Worm (Caenorhabditis elegans) whole organism, L1 larva: ENCODE measurements around the gene spe-45.

ENCODE experiments used
- C04F5.9 ChIP-seq: sonication (generic microtip); optimal IDR thresholded peaks from 2 replicates; lab custom pipeline; 2016; ENCODE audit warnings: missing genetic modification characterization, missing compliant biosample characterization
- F16B12.6 ChIP-seq: fragments of 150-350 bp; optimal IDR thresholded peaks from 2 replicates; lab custom pipeline; 2014; ENCODE audit warnings: missing biosample characterization, missing genetic modification characterization
- Y116A8C.19 ChIP-seq: sonication (generic microtip); optimal IDR thresholded peaks from 2 replicates; lab custom pipeline; 2016; ENCODE audit warnings: missing compliant biosample characterization, missing genetic modification characterization, borderline replicate concordance
- aly-2 ChIP-seq: fragments of 150-350 bp; optimal IDR thresholded peaks from 2 replicates; lab custom pipeline; 2014; ENCODE audit warnings: missing biosample characterization, missing genetic modification characterization
- ama-1 ChIP-seq: fragments of 150-350 bp; optimal IDR thresholded peaks from 2 replicates; lab custom pipeline; 2014
- ceh-63 ChIP-seq: fragments of 200-800 bp; sonication (Bioruptor generic); optimal IDR thresholded peaks from 2 replicates; lab custom pipeline; 2018; ENCODE audit warnings: mild to moderate bottlenecking, missing genetic modification characterization, missing compliant biosample characterization
- ceh-8 ChIP-seq: fragments of 200-800 bp; sonication (Bioruptor generic); optimal IDR thresholded peaks from 2 replicates; lab custom pipeline; 2018; ENCODE audit warnings: mild to moderate bottlenecking, missing genetic modification characterization, moderate library complexity, missing compliant biosample characterization
- ceh-82 ChIP-seq, 3 experiments: fragments of 150-350 bp in 1 of 3; sonication (generic microtip) in 2 of 3; optimal IDR thresholded peaks; 2 replicates each; lab custom pipeline; 2014 to 2017; ENCODE audit warnings: missing biosample characterization in 3 of 3, missing genetic modification characterization in 3 of 3
- ceh-90 ChIP-seq: sonication (generic microtip); optimal IDR thresholded peaks from 2 replicates; lab custom pipeline; 2016; ENCODE audit warnings: missing genetic modification characterization, missing compliant biosample characterization
- efl-1 ChIP-seq, 4 experiments: fragments of 150-350 bp; optimal IDR thresholded peaks in 3 of 4; peaks in 1 of 4; 1 replicate in 1 of 4; 2 replicates in 3 of 4; lab custom pipeline; 2014; ENCODE audit warnings: missing biosample characterization in 2 of 4, missing genetic modification characterization in 2 of 4, missing genetic modification reagents in 2 of 4
- efl-3 ChIP-seq: fragments of 200-800 bp; sonication (Bioruptor generic); optimal IDR thresholded peaks from 2 replicates; lab custom pipeline; 2018; ENCODE audit warnings: mild to moderate bottlenecking, missing genetic modification characterization, missing compliant biosample characterization
- egl-13 ChIP-seq: sonication (generic microtip); optimal IDR thresholded peaks from 2 replicates; lab custom pipeline; 2016; ENCODE audit warnings: missing genotype, missing genetic modification reagents, missing genetic modification characterization, missing compliant biosample characterization
- egl-27 ChIP-seq, 2 experiments: fragments of 150-350 bp in 1 of 2; sonication (generic microtip); optimal IDR thresholded peaks; 3 replicates each; lab custom pipeline; 2017 to 2018; ENCODE audit warnings: missing biosample characterization in 2 of 2, missing genetic modification characterization in 2 of 2, missing genetic modification reagents in 2 of 2
- elt-2 ChIP-seq: sonication (generic microtip); optimal IDR thresholded peaks from 2 replicates; lab custom pipeline; 2016; ENCODE audit warnings: missing genetic modification characterization, mild to moderate bottlenecking, inconsistent platforms, missing compliant biosample characterization, missing genetic modification reagents
- elt-3 ChIP-seq, 6 experiments: fragments of 150-350 bp in 1 of 6; sonication (generic microtip); optimal IDR thresholded peaks; 2 replicates each; lab custom pipeline; 2017 to 2018; ENCODE audit warnings: missing biosample characterization in 6 of 6, missing genetic modification characterization in 6 of 6, inconsistent platforms in 1 of 6
- fkh-10 ChIP-seq: sonication (generic microtip); optimal IDR thresholded peaks from 2 replicates; lab custom pipeline; 2017; ENCODE audit warnings: missing biosample characterization, missing genetic modification reagents, missing genetic modification characterization
- fkh-8 ChIP-seq: sonication (generic microtip); optimal IDR thresholded peaks from 2 replicates; lab custom pipeline; 2016; ENCODE audit warnings: mild to moderate bottlenecking, missing genetic modification characterization, missing compliant biosample characterization
- fos-1 ChIP-seq: fragments of 150-350 bp; optimal IDR thresholded peaks from 2 replicates; lab custom pipeline; 2014; ENCODE audit warnings: missing biosample characterization, missing genetic modification characterization
- hlh-17 ChIP-seq: fragments of 200-800 bp; sonication (Bioruptor generic); optimal IDR thresholded peaks from 2 replicates; lab custom pipeline; 2018; ENCODE audit warnings: missing genetic modification characterization, mild to moderate bottlenecking, missing compliant biosample characterization, moderate library complexity, borderline replicate concordance
- hlh-4 ChIP-seq: sonication (generic microtip); optimal IDR thresholded peaks from 2 replicates; lab custom pipeline; 2016; ENCODE audit warnings: mild to moderate bottlenecking, missing genetic modification characterization, missing compliant biosample characterization
- irx-1 ChIP-seq: sonication (generic microtip); optimal IDR thresholded peaks from 2 replicates; lab custom pipeline; 2016; ENCODE audit warnings: missing genetic modification characterization, missing compliant biosample characterization
- isw-1 ChIP-seq: fragments of 200-800 bp; sonication (Bioruptor generic); IDR thresholded peaks from 2 replicates; pipeline ENCODE4 v1.3.6; 2022; ENCODE audit warnings: missing genetic modification characterization, missing compliant biosample characterization
- jun-1 ChIP-seq: fragments of 150-350 bp; optimal IDR thresholded peaks from 2 replicates; lab custom pipeline; 2014; ENCODE audit warnings: missing biosample characterization, missing genetic modification reagents, missing genetic modification characterization
- lin-14 ChIP-seq: fragments of 200-800 bp; sonication (Bioruptor generic); optimal IDR thresholded peaks from 2 replicates; lab custom pipeline; 2018; ENCODE audit warnings: mild to moderate bottlenecking, missing genetic modification characterization, moderate library complexity, missing compliant biosample characterization
- lin-15B ChIP-seq: fragments of 150-350 bp; sonication (generic microtip); optimal IDR thresholded peaks from 3 replicates; lab custom pipeline; 2014; ENCODE audit warnings: missing biosample characterization, missing genetic modification characterization
- lin-39 ChIP-seq: fragments of 150-350 bp; optimal IDR thresholded peaks from 2 replicates; lab custom pipeline; 2014; ENCODE audit warnings: missing biosample characterization, missing genetic modification reagents, missing genetic modification characterization
- lir-3 ChIP-seq: sonication (generic microtip); optimal IDR thresholded peaks from 2 replicates; lab custom pipeline; 2016; ENCODE audit warnings: mild to moderate bottlenecking, missing genetic modification characterization, moderate library complexity, missing compliant biosample characterization; ENCODE audit not compliant: poor library complexity
- lsy-2 ChIP-seq, 2 experiments: fragments of 150-350 bp; optimal IDR thresholded peaks; 2 replicates each; lab custom pipeline; 2014; ENCODE audit warnings: missing biosample characterization in 2 of 2, missing genetic modification characterization in 2 of 2
- nhr-11 ChIP-seq: fragments of 150-350 bp; optimal IDR thresholded peaks from 2 replicates; lab custom pipeline; 2014; ENCODE audit warnings: missing biosample characterization, missing genetic modification characterization
- nhr-20 ChIP-seq: sonication (generic microtip); optimal IDR thresholded peaks from 2 replicates; lab custom pipeline; 2016; ENCODE audit warnings: mild to moderate bottlenecking, missing genetic modification characterization, missing compliant biosample characterization
- nhr-28 ChIP-seq: fragments of 150-350 bp; optimal IDR thresholded peaks from 2 replicates; lab custom pipeline; 2014; ENCODE audit warnings: missing biosample characterization, missing genetic modification characterization
- nhr-47 ChIP-seq: sonication (generic microtip); optimal IDR thresholded peaks from 2 replicates; lab custom pipeline; 2016; ENCODE audit warnings: mild to moderate bottlenecking, missing genetic modification characterization, moderate library complexity, missing compliant biosample characterization
- nhr-90 ChIP-seq: sonication (generic microtip); optimal IDR thresholded peaks from 2 replicates; lab custom pipeline; 2016; ENCODE audit warnings: mild to moderate bottlenecking, missing genetic modification characterization, missing compliant biosample characterization; ENCODE audit not compliant: poor library complexity
- pag-3 ChIP-seq: sonication (generic microtip); optimal IDR thresholded peaks from 2 replicates; lab custom pipeline; 2017; ENCODE audit warnings: missing genetic modification characterization, mild to moderate bottlenecking, missing compliant biosample characterization, antibody characterized with exemption, borderline replicate concordance; ENCODE audit not compliant: insufficient read depth
- sox-4 ChIP-seq: sonication (generic microtip); optimal IDR thresholded peaks from 2 replicates; lab custom pipeline; 2016; ENCODE audit warnings: missing genetic modification characterization, missing compliant biosample characterization
- sup-37 ChIP-seq: fragments of 200-800 bp; sonication (Bioruptor generic); optimal IDR thresholded peaks from 2 replicates; lab custom pipeline; 2018; ENCODE audit warnings: mild to moderate bottlenecking, missing genetic modification characterization, missing compliant biosample characterization
- swsn-7 ChIP-seq: sonication (generic microtip); optimal IDR thresholded peaks from 2 replicates; lab custom pipeline; 2016; ENCODE audit warnings: missing genetic modification characterization, missing compliant biosample characterization
- tbx-2 ChIP-seq: sonication (generic microtip); optimal IDR thresholded peaks from 2 replicates; lab custom pipeline; 2016; ENCODE audit warnings: missing genetic modification characterization, missing compliant biosample characterization
- zag-1 ChIP-seq: fragments of 150-350 bp; optimal IDR thresholded peaks from 2 replicates; lab custom pipeline; 2014; ENCODE audit warnings: missing biosample characterization, missing genetic modification characterization

Gene spe-45

ce11 chrIV:12427687-12428284 is 37.9 kb upstream of the spe-45 start:
- TF ChIP-seq irx-1 (tag; lab: Kevin White, UChicago) (no peak), ceh-8 (GFP tag; lab: Kevin White, UChicago) (peak; percentile 48), sup-37 (no peak)

ce11 chrIV:12425595-12425994 is 35.7 kb upstream of the spe-45 start:
- no peak for TF ChIP-seq nhr-47 (tag; lab: Kevin White, UChicago)
- TF ChIP-seq lin-14 (GFP tag; lab: Kevin White, UChicago): peak; percentile 68
- no peak for TF ChIP-seq nhr-28 (tag; lab: Kevin White, UChicago)
- no peak for TF ChIP-seq C04F5.9 (tag; lab: Kevin White, UChicago)
- TF ChIP-seq tbx-2: no peak
- no peak for TF ChIP-seq efl-1 (optimal IDR thresholded peaks at IDR 0.05; lab: Kevin White, UChicago)
- peak in 1 of 2 experiments; percentile 56 for TF ChIP-seq efl-1 (GFP tag; optimal IDR thresholded peaks at IDR 0.05 in 1 of 2; lab: Kevin White, UChicago)
- no peak for TF ChIP-seq irx-1 (tag; lab: Kevin White, UChicago)
- no peak for TF ChIP-seq lsy-2 (tag; optimal IDR thresholded peaks at IDR 0.05; lab: Kevin White, UChicago)
- TF ChIP-seq, all 84 proteins: peak for 2

ce11 chrIV:12420455-12420854 is 30.6 kb upstream of the spe-45 start, which contains the start of gene ugt-65:
Gene ugt-65, plus strand, starts transcription at chrIV:12420683.
- no peak for TF ChIP-seq lin-15B (tag; lab: Kevin White, UChicago)
- no peak for TF ChIP-seq Y116A8C.19 (tag; lab: Kevin White, UChicago)
- no peak for TF ChIP-seq F16B12.6 (tag; lab: Kevin White, UChicago)
- TF ChIP-seq lir-3 (tag; lab: Kevin White, UChicago): no peak
- TF ChIP-seq egl-13 (tag; lab: Kevin White, UChicago): no peak
- TF ChIP-seq nhr-11: no peak
- no peak for TF ChIP-seq efl-1 (optimal IDR thresholded peaks at IDR 0.05; lab: Kevin White, UChicago)
- TF ChIP-seq efl-1 (GFP tag; optimal IDR thresholded peaks at IDR 0.05 in 1 of 2; lab: Kevin White, UChicago): peak in 1 of 2 experiments; percentile 90
- TF ChIP-seq lin-14 (GFP tag; lab: Kevin White, UChicago): peak; percentile 38
- TF ChIP-seq ceh-63 (GFP tag; lab: Kevin White, UChicago): no peak
- TF ChIP-seq lsy-2 (tag; optimal IDR thresholded peaks at IDR 0.05; lab: Kevin White, UChicago): no peak
- no peak for TF ChIP-seq nhr-90 (tag; lab: Kevin White, UChicago)
- TF ChIP-seq ceh-90 (tag; lab: Kevin White, UChicago): no peak
- TF ChIP-seq elt-2 (tag; lab: Kevin White, UChicago): peak; percentile 85
- TF ChIP-seq, all 84 proteins: peak for 3

ce11 chrIV:12419291-12419690 is 29.4 kb upstream of the spe-45 start:
- TF ChIP-seq pag-3 (no peak), ceh-63 (GFP tag; lab: Kevin White, UChicago) (no peak), fkh-10 (peak; percentile 74), tbx-2 (no peak), sox-4 (tag; lab: Kevin White, UChicago) (no peak), swsn-7 (tag; lab: Kevin White, UChicago) (no peak), lin-14 (GFP tag; lab: Kevin White, UChicago) (peak; percentile 74), egl-27 (tag; optimal IDR thresholded peaks at IDR 0.05; lab: Kevin White, UChicago) (no peak), ceh-8 (GFP tag; lab: Kevin White, UChicago) (no peak), jun-1 (tag; lab: Kevin White, UChicago) (no peak), egl-13 (tag; lab: Kevin White, UChicago) (no peak), zag-1 (tag; lab: Kevin White, UChicago) (no peak)
- TF ChIP-seq, all 84 proteins: peak for 2

ce11 chrIV:12417536-12418195 is 27.8 kb upstream of the spe-45 start, which contains the start of gene F08G5.3:
Gene F08G5.3, minus strand, starts transcription at chrIV:12417586.
- TF ChIP-seq ceh-82 (tag; optimal IDR thresholded peaks at IDR 0.05; lab: Kevin White, UChicago) (peak in 1 of 3 experiments; percentile 8), aly-2 (tag; lab: Kevin White, UChicago) (no peak), ceh-63 (GFP tag; lab: Kevin White, UChicago) (no peak), egl-27 (tag; optimal IDR thresholded peaks at IDR 0.05; lab: Kevin White, UChicago) (no peak), lsy-2 (tag; optimal IDR thresholded peaks at IDR 0.05; lab: Kevin White, UChicago) (peak; percentile 30 to 62), fos-1 (tag; lab: Kevin White, UChicago) (no peak), ama-1 (lab: Kevin White, UChicago) (no peak), elt-2 (tag; lab: Kevin White, UChicago) (peak; percentile 30), ceh-90 (tag; lab: Kevin White, UChicago) (no peak), isw-1 (GFP tag; lab: Robert Waterston, UW) (no peak), hlh-4 (no peak), lin-39 (tag; lab: Kevin White, UChicago) (no peak), nhr-20 (tag; lab: Kevin White, UChicago) (peak; percentile 50), efl-3 (GFP tag; lab: Kevin White, UChicago) (no peak), hlh-17 (GFP tag; lab: Kevin White, UChicago) (no peak), sox-4 (tag; lab: Kevin White, UChicago) (no peak), sup-37 (no peak), fkh-8 (no peak), zag-1 (tag; lab: Kevin White, UChicago) (no peak), elt-3 (tag; optimal IDR thresholded peaks at IDR 0.05; lab: Kevin White, UChicago) (peak in 1 of 6 experiments; percentile 43)
